Worm (Caenorhabditis elegans) whole organism, late embryonic: Measurements from ENCODE around the gene mlk-1.

Experiments
- fax-1 ChIP-seq: sonication (generic microtip); optimal IDR thresholded peaks from 2 replicates; lab custom pipeline; 2016; ENCODE audit warnings: missing genotype, missing genetic modification characterization, missing compliant biosample characterization
- fkh-6 ChIP-seq: sonication (generic microtip); optimal IDR thresholded peaks from 2 replicates; lab custom pipeline; 2016; ENCODE audit warnings: missing genetic modification characterization, missing compliant biosample characterization
- lim-6 ChIP-seq: sonication (generic microtip); optimal IDR thresholded peaks from 2 replicates; lab custom pipeline; 2016; ENCODE audit warnings: missing genetic modification characterization, missing compliant biosample characterization
- unc-42 ChIP-seq: sonication (generic microtip); optimal IDR thresholded peaks from 2 replicates; lab custom pipeline; 2016; ENCODE audit warnings: missing genotype, missing genetic modification characterization, missing compliant biosample characterization

- TF ChIP-seq unc-42 (tag; lab: Kevin White, UChicago) (no peak), lim-6 (tag; lab: Kevin White, UChicago) (no peak), fax-1 (no peak), fkh-6 (tag; lab: Kevin White, UChicago) (no peak)
These were observed 4.8 kb upstream of the mlk-1 start, which contains the start of gene Y58A7A.1 for ce11 chrV:5069440-5069839.
